Fruit fly (Drosophila melanogaster): ENCODE measurements around the gene CG42526.

The CG42526 gene

DNA sequence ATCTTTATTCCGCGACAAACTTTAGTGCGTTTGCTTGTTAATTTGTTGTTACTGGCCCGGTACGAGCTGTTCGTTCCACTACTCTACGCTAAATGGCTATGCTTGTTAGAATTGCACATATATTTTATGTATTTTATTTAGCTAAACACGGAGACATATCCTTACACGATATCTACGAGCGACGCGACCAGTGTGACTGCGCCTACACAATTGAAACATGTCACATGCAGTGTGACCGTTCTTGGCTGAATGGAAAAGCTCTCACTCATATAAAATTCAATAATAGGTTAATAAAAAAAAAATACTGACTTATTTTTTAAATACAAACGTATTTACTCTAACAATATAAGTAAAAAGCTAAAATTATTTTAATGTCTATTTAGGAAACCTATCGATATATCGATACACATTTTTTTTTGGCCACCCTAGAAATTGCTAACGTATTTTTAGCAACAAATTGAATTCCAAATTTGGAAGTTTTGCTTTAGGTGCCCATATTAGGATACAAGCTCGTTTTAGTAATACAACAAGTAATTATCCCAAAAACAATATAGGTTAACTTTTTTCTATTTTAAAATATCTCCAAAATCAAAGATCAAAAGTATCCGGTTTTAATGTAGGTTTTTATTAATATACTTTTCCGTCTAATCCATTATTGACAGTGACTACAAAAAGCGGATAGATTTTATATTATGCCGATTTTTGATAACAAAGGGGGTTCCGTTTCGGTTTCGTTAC lies 36.0 kb downstream of the CG42526 start, which contains the start of gene CG4080 (continued):
- TF ChIP-seq ewg (GFP tag; optimal IDR thresholded peaks at IDR 0.05) (peak; percentile 3), NFAT (GFP tag; IDR thresholded peaks at IDR 0.05) (no peak), CG34376 (GFP tag; optimal IDR thresholded peaks at IDR 0.05) (peak; percentile 55), z (GFP tag; IDR thresholded peaks at IDR 0.05) (no peak), maf-S (GFP tag; optimal IDR thresholded peaks at IDR 0.05) (no peak), CG15269 (tag; optimal IDR thresholded peaks at IDR 0.05) (no peak), CG6791 (GFP tag; IDR thresholded peaks at IDR 0.05; ENCODE audit: partially characterized antibody) (peak; percentile 65; the same call in 1 of the 3 replicates), fd64A (GFP tag; optimal IDR thresholded peaks at IDR 0.05) (no peak), CG11560 (tag; IDR thresholded peaks at IDR 0.05) (no peak), trem (tag; optimal IDR thresholded peaks at IDR 0.05) (peak; percentile 61), Hr3 (GFP tag; optimal IDR thresholded peaks at IDR 0.05) (peak; percentile 19), ttk (GFP tag; IDR thresholded peaks at IDR 0.05) (no peak), CG4404 (GFP tag; IDR thresholded peaks at IDR 0.05) (no peak), hth (optimal IDR thresholded peaks at IDR 0.05) (no peak), GATAe (GFP tag; conservative IDR thresholded peaks at IDR 0.05) (no peak), dpn (GFP tag; optimal IDR thresholded peaks at IDR 0.05) (no peak), CG15479 (GFP tag; optimal IDR thresholded peaks at IDR 0.05) (no peak), hb (GFP tag; IDR thresholded peaks at IDR 0.05; ENCODE audit: partially characterized antibody) (peak; percentile 24; the same call in 1 of the 3 replicates), CG12155 (GFP tag; optimal IDR thresholded peaks at IDR 0.05) (peak; percentile 49), CG13287 (GFP tag; IDR thresholded peaks at IDR 0.05; ENCODE audit: partially characterized antibody) (peak; percentile 88), CG30020 (tag; optimal IDR thresholded peaks at IDR 0.05) (peak; percentile 60), CG5953 (GFP tag; IDR thresholded peaks at IDR 0.05) (0 out of 2 replicates have a peak, but pooled peaks have one; percentile 41), fd3F (GFP tag; optimal IDR thresholded peaks at IDR 0.05) (no peak), insv (GFP tag; optimal IDR thresholded peaks at IDR 0.05) (peak in 1 of 2 experiments; percentile 25), kni (GFP tag; optimal IDR thresholded peaks at IDR 0.05) (no peak), CG9727 (GFP tag; optimal IDR thresholded peaks at IDR 0.05) (no peak), Fer3 (tag; optimal IDR thresholded peaks at IDR 0.05) (no peak), CG15601 (tag; optimal IDR thresholded peaks at IDR 0.05) (peak; percentile 57), Drgx (GFP tag; IDR thresholded peaks at IDR 0.05) (no peak), Bdp1 (GFP tag; optimal IDR thresholded peaks at IDR 0.05) (no peak), CG18011 (GFP tag; optimal IDR thresholded peaks at IDR 0.05) (peak; percentile 13), CG43689 (GFP tag; IDR thresholded peaks at IDR 0.05) (no peak), bsh (GFP tag; optimal IDR thresholded peaks at IDR 0.05) (peak in 1 of 2 experiments; percentile 22), Neu2 (GFP tag; optimal IDR thresholded peaks at IDR 0.05; ENCODE audit: borderline replicate concordance) (no peak), en (GFP tag; optimal IDR thresholded peaks at IDR 0.05) (no peak), CG7745 (tag; optimal IDR thresholded peaks at IDR 0.05) (no peak), klu (GFP tag; IDR thresholded peaks at IDR 0.05) (no peak), Meics (GFP tag; optimal IDR thresholded peaks at IDR 0.05) (no peak), CG9797 (GFP tag; optimal IDR thresholded peaks at IDR 0.05) (peak; percentile 96), CG1647 (GFP tag; optimal IDR thresholded peaks at IDR 0.05) (no peak), CG9817 (tag; optimal IDR thresholded peaks at IDR 0.05) (no peak)
